Worm (Caenorhabditis elegans): Measurements from ENCODE around the gene fars-2.

- TF ChIP-seq lsy-2 (tag; optimal IDR thresholded peaks at IDR 0.05) (no peak), unc-39 (tag; optimal IDR thresholded peaks at IDR 0.05) (no peak), nhr-11 (tag; optimal IDR thresholded peaks at IDR 0.05) (no peak), skn-1 (tag; optimal IDR thresholded peaks at IDR 0.05) (no peak), ceh-82 (tag; optimal IDR thresholded peaks at IDR 0.05) (no peak), elt-3 (tag; optimal IDR thresholded peaks at IDR 0.05) (no peak), mdl-1 (tag; optimal IDR thresholded peaks at IDR 0.05) (no peak), zag-1 (tag; optimal IDR thresholded peaks at IDR 0.05) (no peak), nhr-25 (tag; optimal IDR thresholded peaks at IDR 0.05) (no peak)
Observed at ce11 chrV:19895250-19895649, 12.0 kb downstream of the fars-2 start, which contains the start of gene gly-4.
